Worm (Caenorhabditis elegans) whole organism, L4/young adult: ENCODE data around the gene msp-40.
"Not testable (repeated sequence)": the region's sequence is repeated elsewhere in the genome, so short reads cannot be mapped to it uniquely, and the experiment has no call there.

ENCODE experiments used
- W03F9.2 ChIP-seq: fragments of 150-350 bp; optimal IDR thresholded peaks from 2 replicates; lab custom pipeline; 2014; ENCODE audit warnings: missing biosample characterization, missing genetic modification characterization
- dao-5 ChIP-seq: sonication (generic microtip); optimal IDR thresholded peaks from 2 replicates; lab custom pipeline; 2016; ENCODE audit warnings: missing genotype, missing genetic modification characterization, moderate library complexity, missing compliant biosample characterization
- him-1 ChIP-seq: sonication (generic microtip); optimal IDR thresholded peaks from 2 replicates; lab custom pipeline; 2016; ENCODE audit warnings: missing genotype, missing genetic modification reagents, missing genetic modification characterization, missing compliant biosample characterization

msp-40 gene

ce11 chrII:4854761-4855160 is 29.5 kb downstream of the msp-40 start:
- no peak for TF ChIP-seq him-1 (tag; lab: Kevin White, UChicago)
- no peak for TF ChIP-seq dao-5 (tag; lab: Kevin White, UChicago)
- TF ChIP-seq W03F9.2 = no peak

- no peak for TF ChIP-seq dao-5 (tag; lab: Kevin White, UChicago)
- TF ChIP-seq W03F9.2 = no peak
- peak; percentile 0 for TF ChIP-seq him-1 (tag; lab: Kevin White, UChicago)
These were observed 30.3 kb downstream of the msp-40 start for ce11 chrII:4855489-4855888.

- TF ChIP-seq him-1 (tag; lab: Kevin White, UChicago) = no peak
- TF ChIP-seq W03F9.2 = peak; percentile 5
These were observed 30.9 kb downstream of the msp-40 start for ce11 chrII:4856113-4856512.

- TF ChIP-seq him-1 (tag; lab: Kevin White, UChicago) (no peak), W03F9.2 (no peak), dao-5 (tag; lab: Kevin White, UChicago) (no peak)
These were observed 31.9 kb downstream of the msp-40 start for ce11 chrII:4857086-4857485.

ce11 chrII:4857873-4858364 is 32.7 kb downstream of the msp-40 start, which contains the start of gene F11G11.5:
Gene F11G11.5 (plus strand): TSS chrII:4857923.
- TF ChIP-seq dao-5 (tag; lab: Kevin White, UChicago) (no peak), him-1 (tag; lab: Kevin White, UChicago) (no peak), W03F9.2 (no peak)

- TF ChIP-seq W03F9.2 (no peak), dao-5 (tag; lab: Kevin White, UChicago) (no peak), him-1 (tag; lab: Kevin White, UChicago) (no peak)
These were observed 33.7 kb downstream of the msp-40 start for ce11 chrII:4858906-4859411.

ce11 chrII:4860260-4860659 is 35.0 kb downstream of the msp-40 start, which contains the start of the genes nspd-5 and F11G11.4:
Gene nspd-5 (minus strand): TSS chrII:4860360.
Gene F11G11.4 (plus strand): TSS chrII:4860594.
- not testable (repeated sequence) for TF ChIP-seq W03F9.2; dao-5 (tag; lab: Kevin White, UChicago); him-1 (tag; lab: Kevin White, UChicago)

- TF ChIP-seq dao-5 (tag; lab: Kevin White, UChicago) (no peak), W03F9.2 (no peak), him-1 (tag; lab: Kevin White, UChicago) (no peak)
These were observed 38.1 kb downstream of the msp-40 start, which contains the start of the genes mpst-4 and F11G11.14 for ce11 chrII:4863357-4863756. Gene mpst-4 (minus strand): TSS chrII:4863457. Gene F11G11.14 (plus strand): TSS chrII:4863681.

ce11 chrII:4866045-4866444 is 40.8 kb downstream of the msp-40 start:
- TF ChIP-seq W03F9.2 (no peak), dao-5 (tag; lab: Kevin White, UChicago) (no peak), him-1 (tag; lab: Kevin White, UChicago) (no peak)

ce11 chrII:4867476-4867875 is 42.3 kb downstream of the msp-40 start, which contains the start of gene col-17:
Gene col-17 (minus strand): TSS chrII:4867576.
- no peak for TF ChIP-seq dao-5 (tag; lab: Kevin White, UChicago)
- no peak for TF ChIP-seq him-1 (tag; lab: Kevin White, UChicago)
- TF ChIP-seq W03F9.2 = no peak

ce11 chrII:4869793-4870343 is 44.7 kb downstream of the msp-40 start:
- TF ChIP-seq dao-5 (tag; lab: Kevin White, UChicago) = no peak
- TF ChIP-seq W03F9.2 = no peak
- no peak for TF ChIP-seq him-1 (tag; lab: Kevin White, UChicago)

- no peak for TF ChIP-seq dao-5 (tag; lab: Kevin White, UChicago)
- no peak for TF ChIP-seq him-1 (tag; lab: Kevin White, UChicago)
- no peak for TF ChIP-seq W03F9.2
These were observed 45.5 kb downstream of the msp-40 start, which contains the start of gene col-20 for ce11 chrII:4870691-4871090. Gene col-20 (minus strand): TSS chrII:4870791.

ce11 chrII:4871834-4872233 is 46.6 kb downstream of the msp-40 start:
- TF ChIP-seq W03F9.2 = no peak
- no peak for TF ChIP-seq him-1 (tag; lab: Kevin White, UChicago)
- TF ChIP-seq dao-5 (tag; lab: Kevin White, UChicago) = no peak

- TF ChIP-seq dao-5 (tag; lab: Kevin White, UChicago) = no peak
- no peak for TF ChIP-seq W03F9.2
- TF ChIP-seq him-1 (tag; lab: Kevin White, UChicago) = no peak
These were observed 47.8 kb downstream of the msp-40 start, which contains the start of gene col-73 for ce11 chrII:4873029-4873428. Gene col-73 (minus strand): TSS chrII:4873129.
